Worm (Caenorhabditis elegans): ENCODE results near the gene H37A05.2.

DNA sequence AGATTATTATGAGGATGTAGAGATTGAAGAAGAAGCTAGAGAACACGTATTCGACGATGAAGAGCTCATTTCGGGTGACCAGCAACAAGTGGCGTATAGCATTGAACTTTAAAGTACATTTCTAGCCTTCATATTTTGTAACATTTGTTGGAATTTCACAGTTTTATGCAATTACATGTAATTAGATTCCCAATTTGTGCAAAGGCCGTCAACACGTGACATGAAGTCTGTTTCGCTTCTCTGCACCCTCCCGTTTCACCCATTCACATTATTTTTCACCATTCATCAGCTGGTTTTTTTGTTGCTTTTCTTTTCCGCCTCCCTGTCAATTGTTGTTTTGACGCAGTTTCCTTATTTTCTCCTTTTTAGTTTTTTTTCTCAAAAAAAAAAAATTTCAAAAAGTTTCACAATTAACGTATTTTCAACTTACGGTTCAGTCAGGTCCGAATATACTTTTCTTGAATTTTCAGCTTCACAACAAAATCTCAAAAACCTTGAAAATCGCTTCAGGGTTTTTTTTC is 6.9 kb downstream of the H37A05.2 start, which contains the start of gene sde-2:
- no peak for TF ChIP-seq nhr-237 (tag; optimal IDR thresholded peaks at IDR 0.05)
- no peak for TF ChIP-seq elt-1 (tag; optimal IDR thresholded peaks at IDR 0.05; ENCODE audit: borderline replicate concordance, insufficient read depth)
- TF ChIP-seq flh-1 (GFP tag; optimal IDR thresholded peaks at IDR 0.05): no peak

Measured in whole organism, mixed stage, embryonic.